Worm (Caenorhabditis elegans): ENCODE data around the gene F28C1.1.

Gene F28C1.1

DNA sequence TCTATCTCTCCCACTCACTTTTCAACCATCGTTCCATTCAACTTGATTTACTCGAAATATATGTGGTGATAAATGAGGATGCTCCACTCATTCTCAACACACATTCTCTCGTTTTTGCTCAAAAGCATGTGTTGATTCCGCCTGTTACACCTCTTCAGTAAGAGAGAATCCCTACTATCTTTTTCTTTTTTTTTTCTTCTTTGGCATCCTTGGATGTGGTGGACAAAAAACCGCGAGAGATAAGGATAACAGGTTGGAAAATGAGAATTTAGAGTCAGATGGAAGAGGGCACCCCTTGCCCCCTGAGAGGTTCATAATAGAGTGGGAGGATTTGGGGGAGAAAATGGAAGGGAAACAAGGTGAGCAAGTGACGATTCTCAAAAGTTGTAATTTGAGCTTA, 28.4 kb downstream of the F28C1.1 start:
- TF ChIP-seq vab-15 (tag; optimal IDR thresholded peaks at IDR 0.05) = no peak
- no peak for TF ChIP-seq zip-4 (GFP tag; optimal IDR thresholded peaks at IDR 0.05)
- peak; percentile 79 for TF ChIP-seq lin-14 (GFP tag; optimal IDR thresholded peaks at IDR 0.05)
- no peak for TF ChIP-seq egl-27 (tag; optimal IDR thresholded peaks at IDR 0.05)
- no peak for TF ChIP-seq unc-30 (tag; optimal IDR thresholded peaks at IDR 0.05)
- TF ChIP-seq nhr-19 (GFP tag; conservative IDR thresholded peaks at IDR 0.05) = 0 out of 2 replicates have a peak, but pooled peaks have one; percentile 17
- peak; percentile 11 for TF ChIP-seq snu-23 (GFP tag; optimal IDR thresholded peaks at IDR 0.05)
- no peak for TF ChIP-seq zag-1 (tag; optimal IDR thresholded peaks at IDR 0.05)
- no peak for TF ChIP-seq nhr-76 (tag; optimal IDR thresholded peaks at IDR 0.05)
- TF ChIP-seq sox-4 (tag; optimal IDR thresholded peaks at IDR 0.05) = no peak
- TF ChIP-seq mep-1 (tag; optimal IDR thresholded peaks at IDR 0.05) = peak; percentile 32
- peak; percentile 95 for TF ChIP-seq pag-3 (tag; optimal IDR thresholded peaks at IDR 0.05; ENCODE audit: borderline replicate concordance, insufficient read depth)
- TF ChIP-seq nhr-71 (tag; optimal IDR thresholded peaks at IDR 0.05) = peak; percentile 40
- TF ChIP-seq rnt-1 (tag; optimal IDR thresholded peaks at IDR 0.05) = peak; percentile 44
- no peak for TF ChIP-seq lin-13 (GFP tag; optimal IDR thresholded peaks at IDR 0.05)
- peak in 1 of 2 experiments; percentile 39 for TF ChIP-seq lsy-2 (tag; optimal IDR thresholded peaks at IDR 0.05)

- TF ChIP-seq lin-13 (GFP tag; optimal IDR thresholded peaks at IDR 0.05) = no peak
- no peak for TF ChIP-seq aly-2 (tag; optimal IDR thresholded peaks at IDR 0.05)
- no peak for TF ChIP-seq nhr-76 (tag; optimal IDR thresholded peaks at IDR 0.05)
- TF ChIP-seq mef-2 (tag; optimal IDR thresholded peaks at IDR 0.05) = no peak
- TF ChIP-seq hlh-17 (GFP tag; optimal IDR thresholded peaks at IDR 0.05; ENCODE audit: borderline replicate concordance) = no peak
- TF ChIP-seq elt-2 (tag; optimal IDR thresholded peaks at IDR 0.05) = no peak
- TF ChIP-seq efl-1 (optimal IDR thresholded peaks at IDR 0.05) = no peak
- TF ChIP-seq efl-1 (GFP tag; optimal IDR thresholded peaks at IDR 0.05 in 1 of 2) = no peak
- no peak for TF ChIP-seq fos-1 (tag; optimal IDR thresholded peaks at IDR 0.05)
- no peak for TF ChIP-seq C16A3.4 (tag; optimal IDR thresholded peaks at IDR 0.05)
- no peak for TF ChIP-seq elt-3 (tag; optimal IDR thresholded peaks at IDR 0.05)
- TF ChIP-seq lin-15B (tag; optimal IDR thresholded peaks at IDR 0.05) = no peak
- no peak for TF ChIP-seq pag-3 (tag; optimal IDR thresholded peaks at IDR 0.05; ENCODE audit: borderline replicate concordance, insufficient read depth)
- no peak for TF ChIP-seq ceh-8 (GFP tag; optimal IDR thresholded peaks at IDR 0.05)
- no peak for TF ChIP-seq fkh-4 (tag; optimal IDR thresholded peaks at IDR 0.05; ENCODE audit: borderline replicate concordance)
- no peak for TF ChIP-seq unc-86 (tag; optimal IDR thresholded peaks at IDR 0.05)
These were observed 34.0 kb downstream of the F28C1.1 start, which contains the start of gene srt-39 for ce11 chrV:12484585-12484984. Gene srt-39, plus strand, starts transcription at chrV:12484885.

- no peak for TF ChIP-seq ceh-82 (tag; optimal IDR thresholded peaks at IDR 0.05)
- TF ChIP-seq snpc-4 (tag; optimal IDR thresholded peaks at IDR 0.05) = no peak
- no peak for TF ChIP-seq pqm-1 (tag; optimal IDR thresholded peaks at IDR 0.05)
- no peak for TF ChIP-seq pax-3 (tag; optimal IDR thresholded peaks at IDR 0.05)
- no peak for TF ChIP-seq nhr-85 (tag)
- TF ChIP-seq unc-86 (tag; optimal IDR thresholded peaks at IDR 0.05) = no peak
- no peak for TF ChIP-seq ceh-63 (GFP tag; optimal IDR thresholded peaks at IDR 0.05)
- no peak for TF ChIP-seq swsn-7 (tag; optimal IDR thresholded peaks at IDR 0.05)
- TF ChIP-seq nhr-28 (tag; optimal IDR thresholded peaks at IDR 0.05) = no peak
- no peak for TF ChIP-seq C16A3.4 (tag; optimal IDR thresholded peaks at IDR 0.05)
- TF ChIP-seq alr-1 (tag; optimal IDR thresholded peaks at IDR 0.05; ENCODE audit: borderline replicate concordance) = no peak
- TF ChIP-seq fos-1 (tag; optimal IDR thresholded peaks at IDR 0.05) = no peak
- no peak for TF ChIP-seq lin-39 (tag; optimal IDR thresholded peaks at IDR 0.05)
- no peak for TF ChIP-seq unc-62 (GFP tag; optimal IDR thresholded peaks at IDR 0.05)
- TF ChIP-seq isw-1 (GFP tag; IDR thresholded peaks at IDR 0.05) = no peak
These were observed 36.3 kb downstream of the F28C1.1 start, which contains the start of gene inx-11 for ce11 chrV:12486934-12487333. Gene inx-11, plus strand, starts transcription at chrV:12487234.

Data from whole organism, L1 larva.